Worm (Caenorhabditis elegans): ENCODE data around the gene istr-1.

DNA sequence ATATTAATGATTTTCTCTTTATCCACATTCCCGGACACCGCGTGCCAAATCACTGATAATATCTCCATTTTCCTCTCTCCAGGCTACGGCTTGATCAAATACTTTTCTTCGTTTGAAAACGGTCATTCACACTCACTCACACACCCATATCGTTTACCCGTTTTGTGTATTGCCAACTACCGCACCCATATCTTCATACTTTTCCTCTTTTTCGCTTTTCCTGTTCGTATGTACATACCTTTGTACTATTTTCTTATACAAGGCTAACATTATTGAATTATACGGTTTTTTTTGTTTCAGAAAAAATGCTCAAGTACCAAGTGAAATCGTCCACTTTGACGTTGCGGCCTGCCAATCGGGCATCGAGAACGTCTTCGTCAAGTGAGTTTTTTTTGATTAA, 29.7 kb upstream of the istr-1 start, which contains the start of gene W05B10.4:
- TF ChIP-seq nfya-1 (tag; optimal IDR thresholded peaks at IDR 0.05), result no peak
- TF ChIP-seq ceh-9 (tag; optimal IDR thresholded peaks at IDR 0.05), result no peak
- TF ChIP-seq sox-4 (tag; optimal IDR thresholded peaks at IDR 0.05), result no peak
- TF ChIP-seq hlh-15 (tag; optimal IDR thresholded peaks at IDR 0.05), result no peak
- no peak for TF ChIP-seq pax-1 (tag; optimal IDR thresholded peaks at IDR 0.05)
